Worm (Caenorhabditis elegans) whole organism, young adult: ENCODE data around the gene clec-145.

Source experiments
- D2030.7 ChIP-seq: fragments of 200-800 bp; sonication (Bioruptor generic); IDR thresholded peaks from 2 replicates; pipeline ENCODE4 v1.3.6; 2022; ENCODE audit warnings: missing genetic modification reagents, missing genetic modification characterization, missing compliant biosample characterization
- F33H1.4 ChIP-seq: fragments of 200-800 bp; sonication (Bioruptor generic); IDR thresholded peaks from 2 replicates; pipeline ENCODE4 v1.3.6; 2022; ENCODE audit warnings: missing genetic modification reagents, missing genetic modification characterization, missing compliant biosample characterization
- F37B4.10 ChIP-seq: fragments of 200-800 bp; sonication (Bioruptor generic); IDR thresholded peaks from 2 replicates; pipeline ENCODE4 v1.3.6; 2022; ENCODE audit warnings: missing genetic modification characterization, missing compliant biosample characterization
- F49E8.2 ChIP-seq: sonication (generic microtip); optimal IDR thresholded peaks from 3 replicates; lab custom pipeline; 2017; ENCODE audit warnings: missing genetic modification characterization, mild to moderate bottlenecking, missing compliant biosample characterization, antibody characterized with exemption, moderate library complexity; ENCODE audit not compliant: insufficient read depth
- F55B11.4 ChIP-seq: sonication (generic microtip); optimal IDR thresholded peaks from 2 replicates; lab custom pipeline; 2016; ENCODE audit warnings: missing compliant biosample characterization, missing genetic modification characterization, borderline replicate concordance; ENCODE audit not compliant: insufficient read depth
- K12H6.12 ChIP-seq: fragments of 200-800 bp; sonication (Bioruptor generic); optimal IDR thresholded peaks from 2 replicates; lab custom pipeline; 2018; ENCODE audit warnings: mild to moderate bottlenecking, missing genetic modification characterization, missing compliant biosample characterization
- Y79H2A.3 ChIP-seq: fragments of 200-800 bp; sonication (Bioruptor generic); conservative IDR thresholded peaks from 2 replicates; pipeline ENCODE4 v1.3.6; 2022; ENCODE audit warnings: missing genetic modification reagents, missing genetic modification characterization, missing compliant biosample characterization
- attf-5 ChIP-seq: fragments of 200-800 bp; sonication (Bioruptor generic); optimal IDR thresholded peaks from 2 replicates; lab custom pipeline; 2018; ENCODE audit warnings: mild to moderate bottlenecking, missing genetic modification characterization, missing compliant biosample characterization
- bed-2 ChIP-seq: fragments of 200-800 bp; sonication (Bioruptor generic); IDR thresholded peaks from 2 replicates; pipeline ENCODE4 v1.3.6; 2022; ENCODE audit warnings: missing genetic modification reagents, missing genetic modification characterization, missing compliant biosample characterization
- cebp-1 ChIP-seq, 2 experiments: fragments of 200-800 bp in 1 of 2; sonication (Bioruptor generic) in 1 of 2; sonication (generic microtip) in 1 of 2; IDR thresholded peaks in 1 of 2; optimal IDR thresholded peaks in 1 of 2; 2 replicates each; pipeline versions ENCODE4 v1.3.6 to Lab custom; 2017 to 2022; ENCODE audit warnings: missing compliant biosample characterization in 2 of 2, missing genetic modification characterization in 2 of 2, mild to moderate bottlenecking in 1 of 2, missing genetic modification reagents in 1 of 2, moderate library complexity in 1 of 2
- chd-7 ChIP-seq: sonication (generic microtip); optimal IDR thresholded peaks from 2 replicates; lab custom pipeline; 2016; ENCODE audit warnings: mild to moderate bottlenecking, missing genetic modification characterization, moderate library complexity, missing compliant biosample characterization
- efl-1 ChIP-seq: fragments of 150-350 bp; optimal IDR thresholded peaks from 2 replicates; lab custom pipeline; 2014; ENCODE audit warnings: missing biosample characterization, missing genetic modification reagents, missing genetic modification characterization
- egrh-3 ChIP-seq: fragments of 200-800 bp; sonication (Bioruptor generic); IDR thresholded peaks from 2 replicates; pipeline ENCODE4 v1.3.6; 2022; ENCODE audit warnings: missing genetic modification reagents, missing genetic modification characterization, missing compliant biosample characterization
- hmg-1.2 ChIP-seq: fragments of 200-800 bp; sonication (Bioruptor generic); IDR thresholded peaks from 2 replicates; pipeline ENCODE4 v1.3.6; 2022; ENCODE audit warnings: missing genetic modification reagents, missing genetic modification characterization, missing compliant biosample characterization
- lag-1 ChIP-seq: fragments of 200-800 bp; sonication (Bioruptor generic); IDR thresholded peaks from 2 replicates; pipeline ENCODE4 v1.3.6; 2022; ENCODE audit warnings: missing genetic modification reagents, missing genetic modification characterization, missing compliant biosample characterization
- lin-35 ChIP-seq, 3 experiments: fragments of 150-350 bp in 2 of 3; sonication (generic microtip) in 1 of 3; optimal IDR thresholded peaks; 2 replicates each; lab custom pipeline; 2014 to 2018; ENCODE audit warnings: missing biosample characterization in 3 of 3, missing genetic modification characterization in 3 of 3, missing genetic modification reagents in 3 of 3
- lin-54 ChIP-seq: fragments of 200-800 bp; sonication (Bioruptor generic); optimal IDR thresholded peaks from 2 replicates; lab custom pipeline; 2018; ENCODE audit warnings: mild to moderate bottlenecking, missing genetic modification characterization, missing compliant biosample characterization
- lsl-1 ChIP-seq: fragments of 200-800 bp; sonication (Bioruptor generic); optimal IDR thresholded peaks from 2 replicates; lab custom pipeline; 2018; ENCODE audit warnings: mild to moderate bottlenecking, missing genetic modification characterization, moderate library complexity, missing compliant biosample characterization
- madf-6 ChIP-seq: fragments of 200-800 bp; sonication (Bioruptor generic); IDR thresholded peaks from 2 replicates; pipeline ENCODE4 v1.3.6; 2022; ENCODE audit warnings: missing genetic modification reagents, missing genetic modification characterization, missing compliant biosample characterization
- mcd-1 ChIP-seq: fragments of 200-800 bp; sonication (Bioruptor generic); IDR thresholded peaks from 2 replicates; pipeline ENCODE4 v1.3.6; 2022; ENCODE audit warnings: missing genetic modification reagents, missing genetic modification characterization, missing compliant biosample characterization
- nhr-120 ChIP-seq: fragments of 200-800 bp; sonication (Bioruptor generic); IDR thresholded peaks from 2 replicates; pipeline ENCODE4 v1.3.6; 2022; ENCODE audit warnings: missing genetic modification characterization, missing compliant biosample characterization
- nhr-80 ChIP-seq: sonication (generic microtip); optimal IDR thresholded peaks from 2 replicates; lab custom pipeline; 2016; ENCODE audit warnings: missing genetic modification characterization, missing compliant biosample characterization
- nhr-90 ChIP-seq: sonication (generic microtip); optimal IDR thresholded peaks from 2 replicates; lab custom pipeline; 2016; ENCODE audit warnings: missing genotype, mild to moderate bottlenecking, missing genetic modification characterization, missing compliant biosample characterization
- rec-8 ChIP-seq, 2 experiments: sonication (generic microtip); optimal IDR thresholded peaks; 2 replicates each; lab custom pipeline; 2016; ENCODE audit warnings: mild to moderate bottlenecking in 2 of 2, missing genetic modification characterization in 2 of 2, missing genetic modification reagents in 2 of 2, missing genotype in 2 of 2, missing biosample characterization in 1 of 2, missing compliant biosample characterization in 1 of 2, moderate library complexity in 1 of 2
- snpc-1.1 ChIP-seq: sonication (generic microtip); optimal IDR thresholded peaks from 2 replicates; lab custom pipeline; 2017; ENCODE audit warnings: missing genetic modification characterization, mild to moderate bottlenecking, missing compliant biosample characterization, antibody characterized with exemption, moderate library complexity, missing genotype, missing genetic modification reagents; ENCODE audit not compliant: insufficient read depth
- snpc-4 ChIP-seq, 5 experiments: fragments of 150-350 bp in 1 of 5; sonication (generic microtip) in 4 of 5; optimal IDR thresholded peaks; 2 replicates each; lab custom pipeline; 2014 to 2018; ENCODE audit warnings: missing genetic modification characterization in 5 of 5, missing biosample characterization in 3 of 5, antibody characterized with exemption in 2 of 5, mild to moderate bottlenecking in 2 of 5, missing compliant biosample characterization in 2 of 5, missing genotype in 2 of 5, moderate library complexity in 2 of 5, missing genetic modification reagents in 1 of 5
- unc-130 ChIP-seq: sonication (generic microtip); optimal IDR thresholded peaks from 2 replicates; lab custom pipeline; 2016; ENCODE audit warnings: missing genetic modification reagents, missing genetic modification characterization, missing compliant biosample characterization
- xnd-1 ChIP-seq: sonication (generic microtip); optimal IDR thresholded peaks from 2 replicates; lab custom pipeline; 2016; ENCODE audit warnings: missing genotype, missing genetic modification reagents, missing genetic modification characterization, missing compliant biosample characterization
- zfh-2 ChIP-seq: fragments of 200-800 bp; sonication (Bioruptor generic); conservative IDR thresholded peaks from 2 replicates; pipeline ENCODE4 v1.3.6; 2022; ENCODE audit warnings: missing genetic modification reagents, missing genetic modification characterization, missing compliant biosample characterization

The clec-145 gene

DNA sequence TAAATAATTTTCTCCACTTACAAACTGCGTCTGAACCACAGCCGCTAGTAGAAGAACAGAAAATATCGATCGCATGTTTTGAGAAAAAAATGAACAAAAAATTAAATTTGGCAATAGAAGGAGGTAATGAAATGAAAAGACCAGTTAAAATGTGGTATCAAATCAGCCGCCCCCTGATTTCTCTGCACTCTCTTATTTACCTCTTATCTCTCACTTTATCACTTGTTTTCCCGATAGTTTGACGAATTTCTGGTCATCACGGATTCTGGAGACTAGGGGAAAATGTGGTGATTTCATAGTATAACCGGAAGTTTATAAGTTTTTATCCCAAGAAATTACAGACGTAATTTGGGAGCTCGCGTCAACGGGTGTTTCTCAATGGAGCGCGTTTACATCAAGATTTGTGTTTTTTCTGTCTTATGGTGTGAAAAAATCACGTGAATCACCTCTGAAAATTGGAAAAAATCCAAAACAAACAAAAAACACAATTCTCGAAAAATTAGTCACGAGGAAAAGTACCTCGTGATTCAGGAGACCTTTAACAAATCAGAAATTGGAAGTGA lies 3.4 kb upstream of the clec-145 start, which contains the start of gene clec-146:
Gene clec-146 (minus strand): TSS at position 116 of the 563 bp plus-strand sequence.
- TF ChIP-seq hmg-1.2 (GFP tag; lab: Robert Waterston, UW) (peak; percentile 62; the same call in 1 of the 2 replicates), bed-2 (GFP tag; lab: Robert Waterston, UW) (no peak)
- TF ChIP-seq, all 124 proteins: peak for 1

DNA sequence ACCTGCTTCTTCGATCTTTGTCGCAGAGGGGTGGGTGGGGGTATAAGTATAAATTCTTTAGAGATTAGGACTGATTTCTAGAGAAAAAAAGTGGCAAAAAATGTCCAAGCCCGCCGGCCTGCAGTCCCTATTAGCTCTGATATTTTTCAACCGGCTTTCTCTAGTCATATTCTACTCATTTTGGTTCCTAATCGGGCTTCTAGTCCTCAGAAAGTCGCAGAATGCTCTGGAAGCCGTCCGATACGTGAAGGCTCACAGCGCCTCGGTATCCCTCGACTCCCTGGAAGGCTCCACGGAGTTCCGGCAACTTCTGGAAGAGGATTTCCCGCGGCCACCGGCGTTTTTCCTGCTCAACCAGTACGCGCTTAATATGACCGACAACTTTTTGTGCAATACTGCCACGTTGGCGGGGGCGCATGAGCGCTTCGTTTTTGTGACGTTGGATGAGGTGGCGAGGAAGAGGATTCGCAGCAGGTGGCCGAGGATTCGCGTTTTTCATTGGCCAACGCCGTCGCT lies 4.6 kb downstream of the clec-145 start, which contains the start of gene Y48E1B.8:
Gene Y48E1B.8 (plus strand): TSS at position 51 of the 516 bp plus-strand sequence.
- peak; percentile 61 for TF ChIP-seq zfh-2
- TF ChIP-seq unc-130: no peak

DNA sequence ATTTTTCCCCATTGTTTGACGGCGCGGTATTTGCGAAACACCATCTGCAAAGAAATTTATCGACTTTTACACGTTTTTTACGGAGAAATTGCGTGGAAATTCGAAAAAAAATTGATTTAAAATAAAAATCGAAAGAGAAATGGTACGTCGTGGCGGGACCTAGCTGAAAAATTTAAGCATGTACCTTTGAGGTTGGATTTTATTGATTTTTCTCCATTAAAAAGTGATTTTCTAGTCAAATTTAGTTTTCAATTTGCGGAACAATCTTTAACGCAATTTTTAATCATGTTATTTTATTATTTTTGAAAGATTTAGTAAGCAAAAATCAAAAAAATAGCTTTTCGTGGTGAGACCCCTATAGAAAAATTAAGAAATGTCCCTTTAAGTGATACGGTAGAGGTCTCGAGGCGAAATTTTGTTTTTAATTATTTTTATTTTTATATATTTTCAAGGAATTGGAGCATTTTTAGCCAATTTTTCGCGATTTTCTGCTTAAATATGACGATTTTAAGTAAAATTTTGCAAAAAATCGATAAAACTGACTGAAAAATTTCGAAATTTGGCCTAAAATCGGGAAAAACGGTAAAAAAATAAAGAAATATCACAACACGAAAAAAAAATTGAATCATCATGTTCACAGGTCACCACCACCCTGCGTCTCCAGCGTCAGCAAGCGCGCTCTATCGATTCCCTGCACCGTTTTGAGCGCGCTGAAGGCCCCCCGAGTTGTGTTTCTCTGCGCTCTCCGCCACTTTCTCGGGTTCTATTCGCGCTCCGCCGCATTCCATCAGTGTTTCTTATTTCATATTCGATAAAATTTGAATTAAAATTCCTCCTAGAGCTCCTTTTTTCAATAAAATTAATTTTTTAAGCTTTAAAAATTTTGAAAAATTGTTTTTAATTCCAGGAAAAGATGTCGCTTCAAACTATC lies 15.1 kb downstream of the clec-145 start, which contains the start of the genes mrpl-37 and lin-38:
Gene mrpl-37 (minus strand): TSS at position 51 of the 931 bp plus-strand sequence.
Gene lin-38 (plus strand): TSS at position 908 of the 931 bp plus-strand sequence.
- TF ChIP-seq snpc-1.1 (peak; percentile 13), rec-8 (tag; optimal IDR thresholded peaks at IDR 0.05; lab: Kevin White, UChicago) (no peak), egrh-3 (peak; percentile 56; the same call in 1 of the 2 replicates), lsl-1 (GFP tag; lab: Kevin White, UChicago) (peak; percentile 93), lin-35 (GFP tag; optimal IDR thresholded peaks at IDR 0.05; lab: Kevin White, UChicago) (peak in 1 of 3 experiments; percentile 18), zfh-2 (no peak; the same call in 1 of the 2 replicates), mcd-1 (GFP tag; lab: Robert Waterston, UW) (peak; percentile 87), F37B4.10 (GFP tag; lab: Robert Waterston, UW) (no peak), F33H1.4 (GFP tag; lab: Robert Waterston, UW) (peak; percentile 92), F55B11.4 (tag; lab: Kevin White, UChicago) (no peak), chd-7 (tag; lab: Kevin White, UChicago) (no peak), madf-6 (GFP tag; lab: Robert Waterston, UW) (peak; percentile 73), lag-1 (GFP tag; lab: Robert Waterston, UW) (no peak), lin-54 (GFP tag; lab: Kevin White, UChicago) (peak; percentile 19), xnd-1 (tag; lab: Kevin White, UChicago) (peak; percentile 89), cebp-1 (GFP tag; IDR thresholded peaks at IDR 0.05; lab: Robert Waterston, UW) (no peak), cebp-1 (tag; optimal IDR thresholded peaks at IDR 0.05; lab: Kevin White, UChicago) (peak; percentile 61), D2030.7 (GFP tag; lab: Robert Waterston, UW) (peak; percentile 63; the same call in 1 of the 2 replicates), nhr-90 (tag; lab: Kevin White, UChicago) (no peak), hmg-1.2 (GFP tag; lab: Robert Waterston, UW) (peak; percentile 38; the same call in 1 of the 2 replicates), nhr-80 (peak; percentile 29), snpc-4 (GFP tag; optimal IDR thresholded peaks at IDR 0.05; lab: Kevin White, UChicago) (no peak), snpc-4 (tag; optimal IDR thresholded peaks at IDR 0.05; lab: Kevin White, UChicago) (peak in 2 of 4 experiments; percentile 2 to 45), efl-1 (peak; percentile 31), attf-5 (GFP tag; lab: Kevin White, UChicago) (peak; percentile 93)
- TF ChIP-seq, all 124 proteins: peak for 16

DNA sequence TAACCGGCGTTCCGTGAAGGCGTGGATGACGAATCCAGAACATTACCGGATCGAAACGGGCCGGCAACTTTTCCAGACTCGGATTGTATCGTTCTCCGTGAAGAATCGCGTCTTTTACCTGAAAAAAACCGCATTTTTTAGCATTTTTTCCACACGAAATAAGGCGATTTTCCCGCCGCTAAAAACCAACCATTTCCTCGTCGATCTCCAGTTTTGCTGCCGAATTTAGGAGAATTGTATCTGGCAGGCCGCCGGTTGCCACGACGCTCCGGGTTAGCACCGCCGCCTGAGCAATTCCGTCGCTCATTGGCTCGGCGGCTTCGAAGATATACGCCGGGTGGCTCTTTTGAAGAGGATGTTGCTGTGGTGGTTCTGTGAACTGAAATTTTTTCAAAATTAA lies 16.0 kb downstream of the clec-145 start:
- no peak for TF ChIP-seq F49E8.2
- no peak for TF ChIP-seq Y79H2A.3 (GFP tag; lab: Robert Waterston, UW)
- no peak for TF ChIP-seq K12H6.12 (tag; lab: Kevin White, UChicago)
- TF ChIP-seq nhr-80: no peak
- no peak for TF ChIP-seq nhr-120 (GFP tag; lab: Robert Waterston, UW)
- TF ChIP-seq chd-7 (tag; lab: Kevin White, UChicago): no peak
